Worm (Caenorhabditis elegans): ENCODE measurements around the gene atp-2.

The atp-2 gene

DNA sequence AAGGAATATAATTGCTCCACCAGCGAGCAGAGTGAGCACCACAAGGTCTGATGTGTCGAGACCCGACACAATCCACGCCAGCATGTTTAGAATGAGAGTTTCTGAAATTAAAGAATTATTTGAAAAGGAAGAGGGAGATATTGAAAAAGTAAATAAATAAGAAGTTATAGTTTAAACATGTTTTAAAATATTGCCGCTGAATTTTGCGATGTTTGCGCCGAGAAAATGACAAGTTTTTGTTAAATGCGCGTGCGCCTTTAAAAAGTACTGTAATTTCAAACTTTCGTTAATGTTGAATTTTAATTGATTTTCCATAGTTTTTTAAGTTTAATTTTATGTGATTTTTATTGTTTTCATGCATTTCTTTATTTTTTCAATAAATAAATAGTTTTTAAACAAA is 28.6 kb upstream of the atp-2 start, which contains the start of gene emb-8:
emb-8 (minus strand) TSS at position 101 of the 400 bp plus-strand sequence.
- TF ChIP-seq hpl-2 (GFP tag; optimal IDR thresholded peaks at IDR 0.05) = no peak
- no peak for TF ChIP-seq aly-2 (tag; optimal IDR thresholded peaks at IDR 0.05)
- no peak for TF ChIP-seq sptf-1 (tag; optimal IDR thresholded peaks at IDR 0.05)
- TF ChIP-seq pag-3 (tag; optimal IDR thresholded peaks at IDR 0.05; ENCODE audit: borderline replicate concordance, insufficient read depth) = no peak
- TF ChIP-seq fkh-8 (tag; optimal IDR thresholded peaks at IDR 0.05) = no peak
- TF ChIP-seq pqm-1 (tag; optimal IDR thresholded peaks at IDR 0.05) = no peak
- TF ChIP-seq nhr-12 (tag; optimal IDR thresholded peaks at IDR 0.05) = no peak
- TF ChIP-seq C34B4.2 (tag; optimal IDR thresholded peaks at IDR 0.05) = no peak
- TF ChIP-seq mab-9 (GFP tag; IDR thresholded peaks at IDR 0.05) = no peak
- TF ChIP-seq efl-3 (GFP tag; optimal IDR thresholded peaks at IDR 0.05) = no peak
- TF ChIP-seq unc-130 (tag; optimal IDR thresholded peaks at IDR 0.05) = no peak
- TF ChIP-seq mef-2 (tag; optimal IDR thresholded peaks at IDR 0.05) = no peak
- TF ChIP-seq jun-1 (tag; optimal IDR thresholded peaks at IDR 0.05) = no peak
- TF ChIP-seq ceh-63 (GFP tag; optimal IDR thresholded peaks at IDR 0.05) = no peak
- TF ChIP-seq hlh-4 (tag; optimal IDR thresholded peaks at IDR 0.05) = no peak
- TF ChIP-seq alr-1 (tag; optimal IDR thresholded peaks at IDR 0.05; ENCODE audit: borderline replicate concordance) = no peak
- TF ChIP-seq swsn-7 (tag; optimal IDR thresholded peaks at IDR 0.05) = no peak
- no peak for TF ChIP-seq blmp-1 (tag; optimal IDR thresholded peaks at IDR 0.05)

DNA sequence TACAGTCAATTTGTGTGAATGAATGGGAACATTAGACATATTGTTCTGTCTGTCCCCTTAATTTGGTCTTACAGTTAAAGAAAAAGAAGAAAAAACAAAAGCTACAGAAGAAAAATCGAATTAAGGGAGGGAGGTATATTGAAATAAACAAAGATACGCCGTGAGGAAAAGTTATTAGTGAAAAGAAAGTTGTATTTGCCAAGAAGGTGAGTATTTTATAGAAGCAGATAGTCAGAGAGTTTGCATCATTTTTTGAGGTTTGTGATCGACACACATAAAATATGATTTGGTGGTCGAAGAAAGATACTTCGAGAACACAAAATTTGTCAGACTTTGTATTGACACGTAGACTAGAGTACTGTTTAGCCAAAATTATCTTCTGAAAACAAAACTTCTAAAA is 27.9 kb upstream of the atp-2 start:
- TF ChIP-seq vab-15 (tag; optimal IDR thresholded peaks at IDR 0.05) = no peak
- no peak for TF ChIP-seq nhr-11 (tag; optimal IDR thresholded peaks at IDR 0.05)
- TF ChIP-seq ces-1 (GFP tag; optimal IDR thresholded peaks at IDR 0.05) = no peak
- TF ChIP-seq irx-1 (tag; optimal IDR thresholded peaks at IDR 0.05) = no peak
- TF ChIP-seq dpl-1 (GFP tag; optimal IDR thresholded peaks at IDR 0.05) = no peak
- no peak for TF ChIP-seq lir-3 (tag; optimal IDR thresholded peaks at IDR 0.05; ENCODE audit: poor library complexity)
- no peak for TF ChIP-seq Y116A8C.19 (tag; optimal IDR thresholded peaks at IDR 0.05; ENCODE audit: borderline replicate concordance)
- no peak for TF ChIP-seq ets-5 (GFP tag; IDR thresholded peaks at IDR 0.05)
- TF ChIP-seq mdl-1 (tag; optimal IDR thresholded peaks at IDR 0.05) = no peak
- no peak for TF ChIP-seq nhr-47 (tag; optimal IDR thresholded peaks at IDR 0.05)
- peak; percentile 26 for TF ChIP-seq mep-1 (tag; optimal IDR thresholded peaks at IDR 0.05)
- no peak for TF ChIP-seq nhr-76 (tag; optimal IDR thresholded peaks at IDR 0.05)
- TF ChIP-seq elt-2 (tag; optimal IDR thresholded peaks at IDR 0.05) = no peak
- no peak for TF ChIP-seq unc-86 (tag; optimal IDR thresholded peaks at IDR 0.05)
- TF ChIP-seq ceh-8 (GFP tag; optimal IDR thresholded peaks at IDR 0.05) = peak; percentile 2
- TF ChIP-seq nhr-71 (tag; optimal IDR thresholded peaks at IDR 0.05) = peak; percentile 22
- TF ChIP-seq swsn-7 (tag; optimal IDR thresholded peaks at IDR 0.05) = no peak
- no peak for TF ChIP-seq C04F5.9 (tag; optimal IDR thresholded peaks at IDR 0.05)
- no peak for TF ChIP-seq ceh-63 (GFP tag; optimal IDR thresholded peaks at IDR 0.05)
- TF ChIP-seq skn-1 (tag; optimal IDR thresholded peaks at IDR 0.05) = no peak
- TF ChIP-seq fkh-4 (tag; optimal IDR thresholded peaks at IDR 0.05; ENCODE audit: borderline replicate concordance) = no peak
- peak; percentile 35 for TF ChIP-seq blmp-1 (tag; optimal IDR thresholded peaks at IDR 0.05)
- TF ChIP-seq lin-13 (GFP tag; optimal IDR thresholded peaks at IDR 0.05) = no peak
- peak; percentile 62 for TF ChIP-seq nhr-20 (tag; optimal IDR thresholded peaks at IDR 0.05)
- no peak for TF ChIP-seq unc-30 (tag; optimal IDR thresholded peaks at IDR 0.05)
- no peak for TF ChIP-seq alr-1 (tag; optimal IDR thresholded peaks at IDR 0.05; ENCODE audit: borderline replicate concordance)
- no peak for TF ChIP-seq efl-1 (optimal IDR thresholded peaks at IDR 0.05)
- peak in 1 of 2 experiments; percentile 64 for TF ChIP-seq efl-1 (GFP tag; optimal IDR thresholded peaks at IDR 0.05 in 1 of 2)
- TF ChIP-seq hpl-2 (GFP tag; optimal IDR thresholded peaks at IDR 0.05) = no peak
- TF ChIP-seq tbx-2 (tag; optimal IDR thresholded peaks at IDR 0.05) = no peak
- no peak for TF ChIP-seq fkh-10 (GFP tag; optimal IDR thresholded peaks at IDR 0.05)
- no peak for TF ChIP-seq lin-39 (tag; optimal IDR thresholded peaks at IDR 0.05)
- no peak for TF ChIP-seq mab-9 (GFP tag; IDR thresholded peaks at IDR 0.05)
- TF ChIP-seq efl-3 (GFP tag; optimal IDR thresholded peaks at IDR 0.05) = no peak
- TF ChIP-seq nhr-77 (tag; optimal IDR thresholded peaks at IDR 0.05) = peak; percentile 61
- no peak for TF ChIP-seq unc-62 (GFP tag; optimal IDR thresholded peaks at IDR 0.05)
- TF ChIP-seq rnt-1 (tag; optimal IDR thresholded peaks at IDR 0.05) = no peak
- no peak for TF ChIP-seq F16B12.6 (tag; optimal IDR thresholded peaks at IDR 0.05)
- no peak for TF ChIP-seq lsy-2 (tag; optimal IDR thresholded peaks at IDR 0.05)
- no peak for TF ChIP-seq xbp-1 (tag; optimal IDR thresholded peaks at IDR 0.05)
- no peak for TF ChIP-seq zip-4 (GFP tag; optimal IDR thresholded peaks at IDR 0.05)
